Worm (Caenorhabditis elegans): ENCODE measurements around the gene F59B1.10.

Gene F59B1.10

ce11 chrV:3614397-3614796, 33.4 kb downstream of the F59B1.10 start, which contains the start of gene T22F3.11:
Gene T22F3.11, minus strand, starts transcription at chrV:3614553.
- TF ChIP-seq nhr-28 (tag; optimal IDR thresholded peaks at IDR 0.05) (peak; percentile 78), zfp-2 (tag; optimal IDR thresholded peaks at IDR 0.05) (no peak), aha-1 (tag) (peak; percentile 56), fkh-10 (GFP tag; optimal IDR thresholded peaks at IDR 0.05) (no peak)

- peak in 1 of 2 experiments; percentile 13 for TF ChIP-seq unc-62 (GFP tag; optimal IDR thresholded peaks at IDR 0.05 in 1 of 2)
- TF ChIP-seq unc-62 (tag; optimal IDR thresholded peaks at IDR 0.05): no peak
- TF ChIP-seq set-16 (GFP tag; IDR thresholded peaks at IDR 0.05): peak; percentile 61
- TF ChIP-seq arid-1 (GFP tag; conservative IDR thresholded peaks at IDR 0.05): no peak
- TF ChIP-seq mxl-3 (GFP tag; optimal IDR thresholded peaks at IDR 0.05): no peak
Measured at ce11 chrV:3613042-3613441, 34.7 kb downstream of the F59B1.10 start.

- TF ChIP-seq nhr-11 (tag; optimal IDR thresholded peaks at IDR 0.05) (no peak), nhr-28 (tag; optimal IDR thresholded peaks at IDR 0.05) (no peak), nhr-41 (GFP tag; IDR thresholded peaks at IDR 0.05) (no peak), lin-29 (GFP tag; IDR thresholded peaks at IDR 0.05) (no peak), nhr-102 (tag; optimal IDR thresholded peaks at IDR 0.05) (no peak), nhr-48 (tag; optimal IDR thresholded peaks at IDR 0.05) (no peak), madf-9 (GFP tag; conservative IDR thresholded peaks at IDR 0.05) (no peak), ceh-20 (GFP tag; IDR thresholded peaks at IDR 0.05) (no peak), ceh-82 (tag; optimal IDR thresholded peaks at IDR 0.05) (no peak)
Measured at ce11 chrV:3611654-3612053, 36.1 kb downstream of the F59B1.10 start, which contains the start of gene T22F3.10. Gene T22F3.10, minus strand, starts transcription at chrV:3611754.

- TF ChIP-seq nhr-28 (tag; optimal IDR thresholded peaks at IDR 0.05) (peak; percentile 93), lin-38 (GFP tag; IDR thresholded peaks at IDR 0.05) (no peak), dmd-6 (GFP tag; IDR thresholded peaks at IDR 0.05) (peak; percentile 64), hlh-30 (tag; optimal IDR thresholded peaks at IDR 0.05; ENCODE audit: insufficient read depth) (peak; percentile 35), gei-8 (GFP tag; optimal IDR thresholded peaks at IDR 0.05) (no peak), mxl-3 (GFP tag; optimal IDR thresholded peaks at IDR 0.05) (peak; percentile 81), nhr-11 (tag; optimal IDR thresholded peaks at IDR 0.05) (no peak), mdl-1 (tag; optimal IDR thresholded peaks at IDR 0.05) (peak in 1 of 2 experiments; percentile 40), fos-1 (tag; optimal IDR thresholded peaks at IDR 0.05) (no peak)
Measured at ce11 chrV:3610709-3611108, 37.1 kb downstream of the F59B1.10 start.

- TF ChIP-seq hlh-30 (tag; optimal IDR thresholded peaks at IDR 0.05; ENCODE audit: insufficient read depth) (peak; percentile 7), dve-1 (tag; optimal IDR thresholded peaks at IDR 0.05; ENCODE audit: insufficient read depth) (no peak), nhr-28 (tag; optimal IDR thresholded peaks at IDR 0.05) (peak; percentile 80)
Measured at ce11 chrV:3606391-3606790, 41.4 kb downstream of the F59B1.10 start.

ce11 chrV:3605325-3605724, 42.4 kb downstream of the F59B1.10 start, which contains the start of gene T22F3.8:
Gene T22F3.8, minus strand, starts transcription at chrV:3605425.
- TF ChIP-seq php-3 (GFP tag; IDR thresholded peaks at IDR 0.05) (no peak), lin-38 (GFP tag; IDR thresholded peaks at IDR 0.05) (no peak), Y5F2A.4 (GFP tag; optimal IDR thresholded peaks at IDR 0.05) (no peak), pha-4 (GFP tag; IDR thresholded peaks at IDR 0.05) (no peak), pha-4 (tag; optimal IDR thresholded peaks at IDR 0.05) (no peak), ceh-44 (GFP tag; IDR thresholded peaks at IDR 0.05) (no peak), ama-1 (optimal IDR thresholded peaks at IDR 0.05) (no peak), lin-39 (tag; optimal IDR thresholded peaks at IDR 0.05) (no peak), nhr-10 (tag; optimal IDR thresholded peaks at IDR 0.05) (no peak), attf-4 (tag; optimal IDR thresholded peaks at IDR 0.05) (no peak), lin-15B (tag; optimal IDR thresholded peaks at IDR 0.05) (no peak), nhr-237 (tag; optimal IDR thresholded peaks at IDR 0.05) (no peak), fos-1 (tag; optimal IDR thresholded peaks at IDR 0.05) (no peak), sdz-12 (GFP tag; optimal IDR thresholded peaks at IDR 0.05) (no peak), mxl-2 (GFP tag; conservative IDR thresholded peaks at IDR 0.05) (no peak)

Data from whole organism, L4 larva.